Fruit fly (Drosophila melanogaster) whole organism, embryonic: ENCODE data around the gene CG2611.
A peak's percentile ranks its signal among the peaks of the same experiment; 100 is the strongest.

Experiments
- Adf1 ChIP-seq: fragments of 200-800 bp; sonication (Bioruptor generic); IDR thresholded peaks from 2 replicates; pipeline ENCODE4 v1.3.6; 2022; ENCODE audit warnings: missing biosample characterization, missing genetic modification characterization
- Awh ChIP-seq: fragments of 200-800 bp; sonication (Bioruptor generic); IDR thresholded peaks from 2 replicates; pipeline ENCODE4, ENCODE4 v1.3.6; 2022; ENCODE audit warnings: missing biosample characterization, missing genetic modification characterization
- Bgb ChIP-seq: fragments of 200-800 bp; sonication (Bioruptor generic); IDR thresholded peaks from 2 replicates; pipeline ENCODE4 v1.3.6; 2022; ENCODE audit warnings: missing biosample characterization, missing genetic modification characterization; ENCODE audit not compliant: partially characterized antibody
- CG10321 ChIP-seq: fragments of 200-800 bp; sonication (Bioruptor generic); IDR thresholded peaks from 2 replicates; pipeline ENCODE4 v1.3.6; 2022; ENCODE audit warnings: missing biosample characterization, missing genetic modification characterization
- CG10543 ChIP-seq: fragments of 200-800 bp; sonication (Bioruptor generic); optimal IDR thresholded peaks from 3 replicates; lab custom pipeline; 2017; ENCODE audit warnings: missing biosample characterization, mild to moderate bottlenecking, missing genetic modification characterization, moderate library complexity
- CG10654 ChIP-seq: fragments of 200-800 bp; sonication (Bioruptor generic); optimal IDR thresholded peaks from 2 replicates; lab custom pipeline; 2016; ENCODE audit warnings: missing biosample characterization, missing genetic modification characterization
- CG1233 ChIP-seq: fragments of 200-800 bp; sonication (Bioruptor generic); optimal IDR thresholded peaks from 4 replicates; lab custom pipeline; 2018; ENCODE audit warnings: missing biosample characterization, mild to moderate bottlenecking, missing genetic modification characterization
- CG12942 ChIP-seq: fragments of 200-800 bp; sonication (Bioruptor generic); optimal IDR thresholded peaks from 3 replicates; lab custom pipeline; 2016; ENCODE audit warnings: missing biosample characterization, missing genetic modification characterization
- CG13296 ChIP-seq: fragments of 200-800 bp; sonication (Bioruptor generic); optimal IDR thresholded peaks from 3 replicates; lab custom pipeline; 2018; ENCODE audit warnings: missing biosample characterization, mild to moderate bottlenecking, missing genetic modification characterization
- CG13624 ChIP-seq: fragments of 200-800 bp; sonication (Bioruptor generic); optimal IDR thresholded peaks from 2 replicates; lab custom pipeline; 2016; ENCODE audit warnings: missing biosample characterization, missing genetic modification characterization
- CG14441 ChIP-seq: fragments of 200-800 bp; sonication (Bioruptor generic); IDR thresholded peaks from 2 replicates; pipeline ENCODE4 v1.3.6; 2022; ENCODE audit warnings: missing biosample characterization, missing genetic modification characterization
- CG14710 ChIP-seq: fragments of 200-800 bp; sonication (Bioruptor generic); optimal IDR thresholded peaks from 3 replicates; lab custom pipeline; 2019; ENCODE audit warnings: missing biosample characterization, mild to moderate bottlenecking, missing genetic modification characterization, moderate library complexity
- CG14860 ChIP-seq: fragments of 200-800 bp; sonication (Bioruptor generic); IDR thresholded peaks from 3 replicates; pipeline ENCODE4 v1.3.6; 2022; ENCODE audit warnings: missing biosample characterization, missing genetic modification characterization; ENCODE audit not compliant: partially characterized antibody
- CG1529 ChIP-seq: fragments of 200-800 bp; sonication (Bioruptor generic); optimal IDR thresholded peaks from 3 replicates; lab custom pipeline; 2018; ENCODE audit warnings: missing biosample characterization, missing genetic modification characterization
- CG17912 ChIP-seq: fragments of 200-800 bp; sonication (Bioruptor generic); optimal IDR thresholded peaks from 2 replicates; lab custom pipeline; 2018; ENCODE audit warnings: missing biosample characterization, mild to moderate bottlenecking, missing genetic modification characterization
- CG1832 ChIP-seq: fragments of 200-800 bp; sonication (Bioruptor generic); optimal IDR thresholded peaks from 2 replicates; lab custom pipeline; 2017; ENCODE audit warnings: missing biosample characterization, mild to moderate bottlenecking, missing genetic modification characterization, inconsistent platforms
- CG18476 ChIP-seq: fragments of 200-800 bp; sonication (Bioruptor generic); optimal IDR thresholded peaks from 2 replicates; lab custom pipeline; 2016; ENCODE audit warnings: missing biosample characterization, mild to moderate bottlenecking, missing genetic modification characterization
- CG2875 ChIP-seq: fragments of 200-800 bp; sonication (Bioruptor generic); optimal IDR thresholded peaks from 2 replicates; lab custom pipeline; 2017; ENCODE audit warnings: missing biosample characterization, mild to moderate bottlenecking, missing genetic modification characterization, missing genetic modification reagents
- CG31388 ChIP-seq: fragments of 200-800 bp; sonication (Bioruptor generic); optimal IDR thresholded peaks from 2 replicates; lab custom pipeline; 2016; ENCODE audit warnings: missing biosample characterization, missing genetic modification characterization
- CG31441 ChIP-seq: fragments of 200-800 bp; sonication (Bioruptor generic); IDR thresholded peaks from 2 replicates; pipeline ENCODE4 v1.3.6; 2022; ENCODE audit warnings: missing biosample characterization, missing genetic modification characterization
- CG3281 ChIP-seq: fragments of 200-800 bp; sonication (Bioruptor generic); optimal IDR thresholded peaks from 3 replicates; lab custom pipeline; 2017; ENCODE audit warnings: missing biosample characterization, mild to moderate bottlenecking, missing genetic modification characterization
- CG43689 ChIP-seq: fragments of 200-800 bp; sonication (Bioruptor generic); IDR thresholded peaks from 2 replicates; pipeline ENCODE4 v1.3.6; 2022; ENCODE audit warnings: missing biosample characterization, missing genetic modification characterization
- CG4424 ChIP-seq: fragments of 200-800 bp; sonication (Bioruptor generic); optimal IDR thresholded peaks from 3 replicates; lab custom pipeline; 2016; ENCODE audit warnings: missing biosample characterization, missing genetic modification characterization
- CG4707 ChIP-seq: fragments of 200-800 bp; sonication (Bioruptor generic); optimal IDR thresholded peaks from 2 replicates; lab custom pipeline; 2018; ENCODE audit warnings: missing biosample characterization, mild to moderate bottlenecking, missing genetic modification characterization, moderate library complexity
- CG6254 ChIP-seq: fragments of 200-800 bp; sonication (Bioruptor generic); optimal IDR thresholded peaks from 3 replicates; lab custom pipeline; 2017; ENCODE audit warnings: mild to moderate bottlenecking, missing biosample characterization, missing genetic modification reagents, missing genetic modification characterization
- CG6683 ChIP-seq: fragments of 200-800 bp; sonication (Bioruptor generic); optimal IDR thresholded peaks from 2 replicates; lab custom pipeline; 2017; ENCODE audit warnings: missing biosample characterization, mild to moderate bottlenecking, missing genetic modification characterization, missing genetic modification reagents
- Dip3 ChIP-seq: fragments of 200-800 bp; sonication (Bioruptor generic); optimal IDR thresholded peaks from 3 replicates; lab custom pipeline; 2016; ENCODE audit warnings: missing biosample characterization, missing genetic modification characterization
- E2f1 ChIP-seq: fragments of 200-800 bp; sonication (Bioruptor generic); IDR thresholded peaks from 2 replicates; pipeline ENCODE4 v1.3.6; 2022; ENCODE audit warnings: missing biosample characterization, missing genetic modification characterization
- Ets65A ChIP-seq: fragments of 200-800 bp; sonication (Bioruptor generic); peaks from one replicate; lab custom pipeline; 2016; ENCODE audit warnings: missing biosample characterization, missing genetic modification characterization
- Ets97D ChIP-seq: fragments of 200-800 bp; sonication (Bioruptor generic); optimal IDR thresholded peaks from 3 replicates; lab custom pipeline; 2016; ENCODE audit warnings: missing biosample characterization, missing genetic modification characterization
- HLH54F ChIP-seq: fragments of 200-800 bp; sonication (Bioruptor generic); optimal IDR thresholded peaks from 3 replicates; lab custom pipeline; 2016; ENCODE audit warnings: missing biosample characterization, missing genetic modification characterization
- MESR4 ChIP-seq: fragments of 200-800 bp; sonication (Bioruptor generic); optimal IDR thresholded peaks from 2 replicates; lab custom pipeline; 2018; ENCODE audit warnings: missing biosample characterization, mild to moderate bottlenecking, missing genetic modification characterization, moderate library complexity
- Med ChIP-seq: fragments of 200-800 bp; sonication (Bioruptor generic); peaks from one replicate; lab custom pipeline; 2016; ENCODE audit warnings: missing biosample characterization, missing genetic modification characterization, mild to moderate bottlenecking, inconsistent platforms, moderate library complexity
- Neu2 ChIP-seq: fragments of 200-800 bp; sonication (Bioruptor generic); optimal IDR thresholded peaks from 3 replicates; lab custom pipeline; 2016; ENCODE audit warnings: missing biosample characterization, missing genetic modification characterization, borderline replicate concordance
- Ravus ChIP-seq: fragments of 200-800 bp; sonication (Bioruptor generic); IDR thresholded peaks from 2 replicates; pipeline ENCODE4 v1.3.6; 2022; ENCODE audit warnings: missing biosample characterization, missing genetic modification characterization
- Stat92E ChIP-seq, 3 experiments: fragments of >200 bp in 2 of 3; fragments of 200-800 bp in 1 of 3; sonication (Bioruptor generic) in 1 of 3; optimal IDR thresholded peaks; 2 replicates each; lab custom pipeline; 2017 to 2019; ENCODE audit warnings: missing biosample characterization in 3 of 3, missing genetic modification characterization in 3 of 3, mild to moderate bottlenecking in 1 of 3, moderate library complexity in 1 of 3
- TFAM ChIP-seq: fragments of 200-800 bp; sonication (Bioruptor generic); optimal IDR thresholded peaks from 2 replicates; lab custom pipeline; 2017; ENCODE audit warnings: missing biosample characterization, missing genetic modification characterization, inconsistent platforms
- caup ChIP-seq: fragments of 200-800 bp; sonication (Bioruptor generic); optimal IDR thresholded peaks from 3 replicates; lab custom pipeline; 2017; ENCODE audit warnings: missing biosample characterization, mild to moderate bottlenecking, missing genetic modification characterization, moderate library complexity; ENCODE audit not compliant: severe bottlenecking
- chm ChIP-seq: fragments of 200-800 bp; sonication (Bioruptor generic); IDR thresholded peaks from 2 replicates; pipeline ENCODE4 v1.3.6; 2022; ENCODE audit warnings: missing biosample characterization, missing genetic modification characterization
- dimm ChIP-seq: fragments of 200-800 bp; sonication (Bioruptor generic); IDR thresholded peaks from 2 replicates; pipeline ENCODE4 v1.3.6; 2022; ENCODE audit warnings: missing biosample characterization, missing genetic modification characterization
- en ChIP-seq: fragments of 200-800 bp; sonication (Bioruptor generic); optimal IDR thresholded peaks from 2 replicates; lab custom pipeline; 2016; ENCODE audit warnings: missing biosample characterization, missing genetic modification characterization
- h ChIP-seq: fragments of >200 bp; optimal IDR thresholded peaks from 2 replicates; lab custom pipeline; 2017
- klu ChIP-seq: fragments of 200-800 bp; sonication (Bioruptor generic); IDR thresholded peaks from 2 replicates; pipeline ENCODE4 v1.3.6; 2022; ENCODE audit warnings: missing biosample characterization, missing genetic modification characterization
- luna ChIP-seq: fragments of 200-800 bp; sonication (Bioruptor generic); optimal IDR thresholded peaks from 2 replicates; lab custom pipeline; 2016; ENCODE audit warnings: missing biosample characterization, missing genetic modification characterization
- sim ChIP-seq: fragments of 200-800 bp; sonication (Bioruptor generic); IDR thresholded peaks from 2 replicates; pipeline ENCODE4 v1.3.6; 2022; ENCODE audit warnings: missing biosample characterization, missing genetic modification characterization
- slp2 ChIP-seq: fragments of 200-800 bp; sonication (Bioruptor generic); optimal IDR thresholded peaks from 2 replicates; lab custom pipeline; 2016; ENCODE audit warnings: missing biosample characterization, missing genetic modification characterization
- tna ChIP-seq: fragments of 200-800 bp; sonication (Bioruptor generic); IDR thresholded peaks from 2 replicates; pipeline ENCODE4 v1.3.6; 2022; ENCODE audit warnings: missing biosample characterization, missing genetic modification characterization; ENCODE audit not compliant: partially characterized antibody
- tx ChIP-seq: fragments of 200-800 bp; sonication (Bioruptor generic); optimal IDR thresholded peaks from 2 replicates; lab custom pipeline; 2016; ENCODE audit warnings: missing biosample characterization, missing genetic modification characterization
- vfl ChIP-seq: fragments of 200-800 bp; sonication (Bioruptor generic); optimal IDR thresholded peaks from 2 replicates; lab custom pipeline; 2016; ENCODE audit warnings: missing biosample characterization, missing genetic modification characterization
- wor ChIP-seq: fragments of 200-800 bp; sonication (Bioruptor generic); IDR thresholded peaks from 2 replicates; pipeline ENCODE4 v1.3.6; 2022; ENCODE audit warnings: missing biosample characterization, missing genetic modification characterization
- zen2 ChIP-seq: fragments of 200-800 bp; sonication (Bioruptor generic); IDR thresholded peaks from 3 replicates; pipeline ENCODE4 v1.3.6; 2022; ENCODE audit warnings: missing biosample characterization, missing genetic modification characterization; ENCODE audit not compliant: partially characterized antibody

The CG2611 gene

DNA sequence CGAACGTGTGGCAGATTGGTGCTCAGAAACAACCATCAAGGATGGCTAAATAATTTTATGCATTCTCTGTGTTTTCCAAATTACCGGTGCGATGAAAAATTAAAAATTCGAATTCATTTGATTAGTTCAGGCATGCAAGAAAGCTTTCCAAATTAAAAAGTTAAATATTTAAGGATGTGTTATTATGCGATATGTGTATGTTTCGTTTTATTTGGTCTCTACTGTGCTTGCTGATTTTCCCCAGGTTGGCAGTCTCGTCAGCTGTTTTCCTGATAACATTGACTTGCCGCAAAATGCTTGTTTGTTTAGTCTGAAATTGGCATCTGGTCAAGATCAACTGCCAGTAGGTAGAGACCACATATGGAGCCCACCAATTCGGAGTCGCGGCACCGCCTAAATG lies at the start of gene CG2611 (continued):
- TF ChIP-seq vfl (GFP tag; lab: Kevin White, UChicago) (peak; percentile 7), chm (GFP tag; lab: Robert Waterston, UW) (peak; percentile 9; the same call in 1 of the 2 replicates), dimm (GFP tag; lab: Robert Waterston, UW) (no peak), Med (GFP tag; lab: Kevin White, UChicago) (peak; percentile 77), CG18476 (GFP tag; lab: Kevin White, UChicago) (peak; percentile 44), h (no peak), Ets65A (GFP tag; lab: Kevin White, UChicago) (peak; percentile 94), tx (GFP tag; lab: Kevin White, UChicago) (peak; percentile 37), E2f1 (GFP tag; lab: Robert Waterston, UW) (0 out of 2 replicates have a peak, but pooled peaks have one; percentile 11), TFAM (GFP tag; lab: Kevin White, UChicago) (no peak), klu (GFP tag; lab: Robert Waterston, UW) (no peak), CG2875 (GFP tag; lab: Kevin White, UChicago) (peak; percentile 5), CG10543 (GFP tag; lab: Kevin White, UChicago) (no peak), en (GFP tag; lab: Kevin White, UChicago) (peak; percentile 23), zen2 (GFP tag; lab: Robert Waterston, UW) (no peak), CG6254 (GFP tag; lab: Kevin White, UChicago) (no peak), CG43689 (0 out of 2 replicates have a peak, but pooled peaks have one; percentile 33), CG1233 (GFP tag; lab: Kevin White, UChicago) (peak; percentile 40), CG1529 (GFP tag; lab: Kevin White, UChicago) (no peak), caup (peak; percentile 12), tna (GFP tag; lab: Robert Waterston, UW) (no peak), MESR4 (GFP tag; lab: Kevin White, UChicago) (peak; percentile 29), Stat92E (GFP tag; optimal IDR thresholded peaks at IDR 0.05; lab: Kevin White, UChicago) (no peak), CG10654 (GFP tag; lab: Kevin White, UChicago) (peak; percentile 44), Dip3 (peak; percentile 27), CG31441 (GFP tag; lab: Robert Waterston, UW) (no peak), CG4424 (GFP tag; lab: Kevin White, UChicago) (peak; percentile 48), Awh (GFP tag; lab: Robert Waterston, UW) (peak; percentile 35; the same call in 1 of the 2 replicates), Adf1 (GFP tag; lab: Robert Waterston, UW) (no peak; the same call in 1 of the 2 replicates), CG4707 (GFP tag; lab: Kevin White, UChicago) (no peak), Bgb (GFP tag; lab: Robert Waterston, UW) (no peak), Neu2 (GFP tag; lab: Kevin White, UChicago) (peak; percentile 3), CG13296 (GFP tag; lab: Kevin White, UChicago) (peak; percentile 36), Ravus (GFP tag; lab: Robert Waterston, UW) (no peak), CG17912 (GFP tag; lab: Kevin White, UChicago) (no peak), HLH54F (GFP tag; lab: Kevin White, UChicago) (peak; percentile 39), CG3281 (GFP tag; lab: Kevin White, UChicago) (peak; percentile 55), CG14441 (GFP tag; lab: Robert Waterston, UW) (peak; percentile 67), slp2 (GFP tag; lab: Kevin White, UChicago) (peak; percentile 26), Ets97D (peak; percentile 23), luna (GFP tag; lab: Kevin White, UChicago) (no peak), CG10321 (no peak), CG6683 (GFP tag; lab: Kevin White, UChicago) (no peak), wor (GFP tag; lab: Robert Waterston, UW) (no peak), CG31388 (GFP tag; lab: Kevin White, UChicago) (no peak), CG1832 (no peak), CG13624 (GFP tag; lab: Kevin White, UChicago) (peak; percentile 60), CG12942 (GFP tag; lab: Kevin White, UChicago) (peak; percentile 50), CG14860 (GFP tag; lab: Robert Waterston, UW) (no peak), sim (no peak), CG14710 (tag; lab: Kevin White, UChicago) (peak; percentile 31)
